Worm (Caenorhabditis elegans): ENCODE measurements around the gene F22F7.4.

- TF ChIP-seq ama-1 (optimal IDR thresholded peaks at IDR 0.05): no peak
- no peak for TF ChIP-seq ets-7 (tag; optimal IDR thresholded peaks at IDR 0.05)
- no peak for TF ChIP-seq hnd-1 (tag; optimal IDR thresholded peaks at IDR 0.05)
- TF ChIP-seq sea-1 (GFP tag; conservative IDR thresholded peaks at IDR 0.05): no peak
- no peak for TF ChIP-seq tbx-37 (GFP tag; conservative IDR thresholded peaks at IDR 0.05)
- TF ChIP-seq flt-1 (GFP tag; IDR thresholded peaks at IDR 0.05): no peak
- TF ChIP-seq aly-1 (tag; optimal IDR thresholded peaks at IDR 0.05): no peak
- no peak for TF ChIP-seq B0310.2 (tag; optimal IDR thresholded peaks at IDR 0.05)
- no peak for TF ChIP-seq F13C5.2 (tag; optimal IDR thresholded peaks at IDR 0.05)
- no peak for TF ChIP-seq hmg-4 (GFP tag; optimal IDR thresholded peaks at IDR 0.05)
These were observed 51.6 kb downstream of the F22F7.4 start for ce11 chrV:2054254-2054653.

All from whole organism, early embryonic.